Worm (Caenorhabditis elegans) whole organism, early embryonic: Measurements from ENCODE around the gene lgc-48.

Experiments used
- ama-1 ChIP-seq: fragments of 150-350 bp; optimal IDR thresholded peaks from 2 replicates; lab custom pipeline; 2014
- ceh-36 ChIP-seq: sonication (generic microtip); optimal IDR thresholded peaks from 2 replicates; lab custom pipeline; 2016; ENCODE audit warnings: missing genetic modification characterization, inconsistent platforms, missing compliant biosample characterization
- hmg-4 ChIP-seq: fragments of 200-800 bp; sonication (Bioruptor generic); optimal IDR thresholded peaks from 2 replicates; lab custom pipeline; 2018; ENCODE audit warnings: mild to moderate bottlenecking, missing genetic modification characterization, missing compliant biosample characterization

DNA sequence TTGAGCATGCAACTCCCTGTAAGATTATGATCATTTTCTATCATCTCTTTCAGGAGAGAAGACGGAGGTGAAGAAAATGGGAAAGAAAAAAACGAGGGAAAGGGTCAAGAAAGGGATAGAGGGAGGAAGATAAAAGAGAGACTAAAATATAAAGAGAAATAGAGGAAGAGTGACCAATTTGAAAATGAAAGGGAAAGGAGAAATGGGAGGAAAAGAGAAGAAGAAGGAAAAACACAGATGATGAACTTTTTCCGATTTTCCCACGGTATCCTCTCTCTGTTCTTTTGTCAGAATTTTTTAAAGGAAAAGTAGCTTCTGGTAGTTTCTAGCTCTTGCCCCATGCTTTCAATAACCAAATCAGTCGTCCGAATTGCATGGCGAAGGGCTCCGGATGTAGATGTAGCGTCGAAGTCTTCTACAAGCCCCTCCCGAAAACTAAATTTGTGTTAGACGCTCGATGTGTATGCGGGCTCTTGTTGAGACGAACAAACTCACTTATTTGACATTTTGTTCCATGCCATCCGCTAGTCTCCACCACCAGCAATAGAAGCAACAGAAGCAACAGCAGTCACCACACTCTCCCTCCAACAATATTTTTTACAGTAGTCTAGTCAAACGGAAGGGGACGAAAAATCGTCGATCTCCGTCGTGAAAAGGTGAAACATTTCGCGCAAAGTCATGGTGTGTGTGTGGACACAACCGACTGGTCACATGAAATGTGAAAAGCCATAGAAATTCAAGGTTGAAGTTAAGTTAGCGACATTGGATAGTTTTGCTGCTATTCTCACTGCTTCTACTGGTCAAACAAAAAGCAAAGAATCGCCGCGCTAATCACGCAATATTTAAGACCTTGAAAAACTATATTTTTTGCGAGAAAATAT lies 51.6 kb downstream of the lgc-48 start, which contains the start of gene somi-1:
- TF ChIP-seq hmg-4 (GFP tag; lab: Kevin White, UChicago) (no peak), ceh-36 (tag; lab: Kevin White, UChicago) (no peak), ama-1 (lab: Kevin White, UChicago) (no peak)
